Worm (Caenorhabditis elegans) whole organism, early embryonic: ENCODE measurements around the gene Y69A2AR.47.
A peak's percentile ranks its signal among the peaks of the same experiment; 100 is the strongest.

Source experiments
- B0310.2 ChIP-seq: sonication (generic microtip); optimal IDR thresholded peaks from 2 replicates; lab custom pipeline; 2016; ENCODE audit warnings: mild to moderate bottlenecking, missing genetic modification characterization, missing compliant biosample characterization
- F13C5.2 ChIP-seq: sonication (generic microtip); optimal IDR thresholded peaks from 2 replicates; lab custom pipeline; 2017; ENCODE audit warnings: mild to moderate bottlenecking, missing genetic modification characterization, inconsistent platforms, missing compliant biosample characterization
- aly-1 ChIP-seq: sonication (generic microtip); optimal IDR thresholded peaks from 2 replicates; lab custom pipeline; 2016; ENCODE audit warnings: missing genetic modification characterization, missing compliant biosample characterization
- ama-1 ChIP-seq: fragments of 150-350 bp; optimal IDR thresholded peaks from 2 replicates; lab custom pipeline; 2014
- ceh-13 ChIP-seq: fragments of 200-800 bp; sonication (Bioruptor generic); optimal IDR thresholded peaks from 2 replicates; lab custom pipeline; 2018; ENCODE audit warnings: mild to moderate bottlenecking, missing genetic modification characterization, missing compliant biosample characterization
- ceh-36 ChIP-seq: sonication (generic microtip); optimal IDR thresholded peaks from 2 replicates; lab custom pipeline; 2016; ENCODE audit warnings: missing genetic modification characterization, inconsistent platforms, missing compliant biosample characterization
- ets-7 ChIP-seq: sonication (generic microtip); optimal IDR thresholded peaks from 2 replicates; lab custom pipeline; 2016; ENCODE audit warnings: missing genotype, missing genetic modification characterization, missing compliant biosample characterization
- flt-1 ChIP-seq: fragments of 200-800 bp; sonication (Bioruptor generic); IDR thresholded peaks from 2 replicates; pipeline ENCODE4 v1.3.6; 2022; ENCODE audit warnings: missing genetic modification characterization, missing compliant biosample characterization
- hmbx-1 ChIP-seq: sonication (generic microtip); optimal IDR thresholded peaks from 2 replicates; lab custom pipeline; 2016; ENCODE audit warnings: mild to moderate bottlenecking, missing genetic modification characterization, missing compliant biosample characterization
- hmg-4 ChIP-seq: fragments of 200-800 bp; sonication (Bioruptor generic); optimal IDR thresholded peaks from 2 replicates; lab custom pipeline; 2018; ENCODE audit warnings: mild to moderate bottlenecking, missing genetic modification characterization, missing compliant biosample characterization
- hnd-1 ChIP-seq: sonication (generic microtip); optimal IDR thresholded peaks from 2 replicates; lab custom pipeline; 2016; ENCODE audit warnings: missing genetic modification characterization, missing compliant biosample characterization
- pes-1 ChIP-seq: fragments of 200-800 bp; sonication (Bioruptor generic); IDR thresholded peaks from 2 replicates; pipeline ENCODE4 v1.3.6; 2022; ENCODE audit warnings: missing genetic modification reagents, missing genetic modification characterization, missing compliant biosample characterization
- scrt-1 ChIP-seq: fragments of 200-800 bp; sonication (Bioruptor generic); IDR thresholded peaks from 2 replicates; pipeline ENCODE4 v1.3.6; 2022; ENCODE audit warnings: missing genetic modification characterization, missing compliant biosample characterization
- sea-1 ChIP-seq: fragments of 200-800 bp; sonication (Bioruptor generic); conservative IDR thresholded peaks from 2 replicates; pipeline ENCODE4 v1.3.6; 2022; ENCODE audit warnings: missing genetic modification characterization, missing compliant biosample characterization
- tbx-11 ChIP-seq: fragments of 200-800 bp; sonication (Bioruptor generic); IDR thresholded peaks from 2 replicates; pipeline ENCODE4 v1.3.6; 2022; ENCODE audit warnings: missing genetic modification characterization, missing compliant biosample characterization
- tbx-37 ChIP-seq: fragments of 200-800 bp; sonication (Bioruptor generic); conservative IDR thresholded peaks from 2 replicates; pipeline ENCODE4 v1.3.6; 2022; ENCODE audit warnings: missing genetic modification reagents, missing genetic modification characterization, missing compliant biosample characterization
- tra-4 ChIP-seq: sonication (generic microtip); optimal IDR thresholded peaks from 2 replicates; lab custom pipeline; 2017; ENCODE audit warnings: missing genetic modification characterization, missing compliant biosample characterization

Y69A2AR.47 gene

ce11 chrIV:2613011-2613503, 15.5 kb downstream of the Y69A2AR.47 start, which contains the start of gene Y69A2AR.28:
TSS of gene Y69A2AR.28 (minus strand) at chrIV:2613061.
- no peak for TF ChIP-seq hnd-1

ce11 chrIV:2613754-2614244, 16.3 kb downstream of the Y69A2AR.47 start, which contains the start of gene daao-1:
TSS of gene daao-1 (plus strand) at chrIV:2614194.
- TF ChIP-seq ama-1 (lab: Kevin White, UChicago) (no peak), B0310.2 (tag; lab: Kevin White, UChicago) (no peak), sea-1 (GFP tag; lab: Robert Waterston, UW) (no peak), aly-1 (tag; lab: Kevin White, UChicago) (no peak), ceh-13 (no peak), scrt-1 (GFP tag; lab: Robert Waterston, UW) (no peak), flt-1 (no peak), tra-4 (no peak), F13C5.2 (no peak), hmbx-1 (tag; lab: Kevin White, UChicago) (no peak), hmg-4 (no peak), tbx-11 (GFP tag; lab: Robert Waterston, UW) (no peak), tbx-37 (GFP tag; lab: Robert Waterston, UW) (no peak), ets-7 (no peak), hnd-1 (no peak), pes-1 (GFP tag; lab: Robert Waterston, UW) (no peak), ceh-36 (tag; lab: Kevin White, UChicago) (no peak)

- TF ChIP-seq tra-4 (no peak), hmg-4 (no peak)
Measured at ce11 chrIV:2616853-2617252, 19.3 kb downstream of the Y69A2AR.47 start.

ce11 chrIV:2618611-2619010, 21.1 kb downstream of the Y69A2AR.47 start, which contains the start of gene smf-3:
TSS of gene smf-3 (plus strand) at chrIV:2618869.
- TF ChIP-seq ceh-36 (tag; lab: Kevin White, UChicago) (no peak), flt-1 (no peak)

ce11 chrIV:2628171-2628570, 30.7 kb downstream of the Y69A2AR.47 start, which contains the start of gene ngn-1:
TSS of gene ngn-1 (minus strand) at chrIV:2628271.
- TF ChIP-seq hmbx-1 (tag; lab: Kevin White, UChicago) (no peak), B0310.2 (tag; lab: Kevin White, UChicago) (no peak)

- TF ChIP-seq tbx-37 (GFP tag; lab: Robert Waterston, UW) (no peak), ceh-36 (tag; lab: Kevin White, UChicago) (peak; percentile 55), aly-1 (tag; lab: Kevin White, UChicago) (no peak), flt-1 (no peak), ceh-13 (no peak)
Measured at ce11 chrIV:2630145-2630544, 32.6 kb downstream of the Y69A2AR.47 start.

- TF ChIP-seq B0310.2 (tag; lab: Kevin White, UChicago), result no peak
- TF ChIP-seq F13C5.2, result no peak
- TF ChIP-seq flt-1, result no peak
- no peak for TF ChIP-seq ceh-13
- no peak for TF ChIP-seq pes-1 (GFP tag; lab: Robert Waterston, UW)
- no peak for TF ChIP-seq tra-4
- no peak for TF ChIP-seq tbx-37 (GFP tag; lab: Robert Waterston, UW)
- TF ChIP-seq scrt-1 (GFP tag; lab: Robert Waterston, UW), result no peak
Measured at ce11 chrIV:2634992-2635391, 37.5 kb downstream of the Y69A2AR.47 start.

ce11 chrIV:2639666-2640273, 42.3 kb downstream of the Y69A2AR.47 start:
- TF ChIP-seq hnd-1 (peak; percentile 4), ceh-36 (tag; lab: Kevin White, UChicago) (peak; percentile 64), ets-7 (peak; percentile 21), F13C5.2 (no peak), scrt-1 (GFP tag; lab: Robert Waterston, UW) (peak; percentile 75; the same call in 1 of the 2 replicates), ama-1 (lab: Kevin White, UChicago) (no peak), pes-1 (GFP tag; lab: Robert Waterston, UW) (peak; percentile 71), hmg-4 (peak; percentile 12), tbx-11 (GFP tag; lab: Robert Waterston, UW) (peak; percentile 73), hmbx-1 (tag; lab: Kevin White, UChicago) (peak; percentile 47), flt-1 (peak; percentile 67), tbx-37 (GFP tag; lab: Robert Waterston, UW) (peak; percentile 52; the same call in 1 of the 2 replicates), tra-4 (no peak), B0310.2 (tag; lab: Kevin White, UChicago) (peak; percentile 21), ceh-13 (no peak), sea-1 (GFP tag; lab: Robert Waterston, UW) (peak; percentile 82), aly-1 (tag; lab: Kevin White, UChicago) (no peak)

ce11 chrIV:2640950-2641349, 43.4 kb downstream of the Y69A2AR.47 start, which contains the start of the genes mdf-2 and nduv-3:
TSS of gene mdf-2 (minus strand) at chrIV:2641125.
TSS of gene nduv-3 (plus strand) at chrIV:2641310.
- no peak for TF ChIP-seq hmg-4
- no peak for TF ChIP-seq pes-1 (GFP tag; lab: Robert Waterston, UW)
- no peak for TF ChIP-seq ceh-13
- no peak for TF ChIP-seq ets-7
- no peak for TF ChIP-seq B0310.2 (tag; lab: Kevin White, UChicago)
- no peak for TF ChIP-seq ama-1 (lab: Kevin White, UChicago)
- TF ChIP-seq tbx-11 (GFP tag; lab: Robert Waterston, UW), result no peak
- no peak for TF ChIP-seq ceh-36 (tag; lab: Kevin White, UChicago)
- TF ChIP-seq hmbx-1 (tag; lab: Kevin White, UChicago), result no peak
- no peak for TF ChIP-seq hnd-1
- TF ChIP-seq scrt-1 (GFP tag; lab: Robert Waterston, UW), result no peak
- no peak for TF ChIP-seq F13C5.2
- TF ChIP-seq flt-1, result no peak
